Fruit fly (Drosophila melanogaster): ENCODE results near the gene Elo68beta.

dm6 chr3L:11120419-11120958 lies 19.0 kb upstream of the Elo68beta start, which contains the start of the genes FoxK and mRpL2:
- TF ChIP-seq CG8478 (optimal IDR thresholded peaks at IDR 0.05) (no peak), CTCF (optimal IDR thresholded peaks at IDR 0.05) (peak; percentile 44 to 51)
